Fruit fly (Drosophila melanogaster): ENCODE data around the gene Cpr64Ac.

The Cpr64Ac gene

DNA sequence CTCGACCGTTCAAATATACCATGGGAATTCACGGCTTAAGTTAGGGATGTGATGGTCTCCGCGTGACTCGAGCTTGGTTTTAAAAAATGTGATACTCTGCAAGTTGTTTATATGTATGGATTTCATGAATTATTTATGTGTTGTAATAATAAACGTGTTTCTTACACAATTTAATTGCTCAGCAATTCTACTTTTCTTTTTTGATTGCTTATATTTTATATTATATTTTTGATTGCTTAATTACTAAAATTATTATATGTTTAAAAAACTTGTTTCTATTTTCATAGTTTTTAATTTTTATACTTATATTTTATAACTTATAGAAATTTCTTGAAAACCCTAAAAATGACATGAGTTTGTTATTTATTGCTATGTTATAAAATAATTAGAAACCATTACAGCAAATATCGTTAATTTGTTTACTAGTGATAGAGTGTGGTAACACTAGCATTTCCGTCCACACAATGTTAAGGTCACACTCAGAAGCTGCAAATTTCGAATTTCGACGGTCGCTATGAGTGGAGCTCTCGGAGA is 41.7 kb upstream of the Cpr64Ac start, which contains the start of the genes ago and CG1265 (continued):
- TF ChIP-seq Hmx (GFP tag; optimal IDR thresholded peaks at IDR 0.05) (no peak), pita (GFP tag; optimal IDR thresholded peaks at IDR 0.05) (no peak), sr (GFP tag; IDR thresholded peaks at IDR 0.05) (no peak), ci (GFP tag; IDR thresholded peaks at IDR 0.05) (peak; percentile 6; the same call in 1 of the 3 replicates), NFAT (GFP tag; IDR thresholded peaks at IDR 0.05) (peak; percentile 82), pnt (GFP tag; optimal IDR thresholded peaks at IDR 0.05) (no peak), CG3281 (GFP tag; optimal IDR thresholded peaks at IDR 0.05) (peak; percentile 40), CG18599 (GFP tag; optimal IDR thresholded peaks at IDR 0.05) (peak; percentile 37), CG8944 (GFP tag; optimal IDR thresholded peaks at IDR 0.05) (no peak), CG18619 (GFP tag; optimal IDR thresholded peaks at IDR 0.05) (peak; percentile 15), Chrac-16 (GFP tag; optimal IDR thresholded peaks at IDR 0.05) (peak; percentile 32), CG8478 (optimal IDR thresholded peaks at IDR 0.05) (no peak), CG5180 (GFP tag; optimal IDR thresholded peaks at IDR 0.05) (peak; percentile 2), CG34422 (GFP tag; IDR thresholded peaks at IDR 0.05) (peak; percentile 24; the same call in 2 of the 3 replicates), Elba2 (GFP tag; optimal IDR thresholded peaks at IDR 0.05) (no peak), Rfx (GFP tag; IDR thresholded peaks at IDR 0.05) (peak; percentile 68), trh (GFP tag; optimal IDR thresholded peaks at IDR 0.05) (no peak), Sry-δ (GFP tag; optimal IDR thresholded peaks at IDR 0.05) (peak; percentile 68), CG12236 (GFP tag; optimal IDR thresholded peaks at IDR 0.05) (no peak), CG31224 (GFP tag; IDR thresholded peaks at IDR 0.05) (no peak), zf30C (GFP tag; optimal IDR thresholded peaks at IDR 0.05) (no peak), Rx (GFP tag; IDR thresholded peaks at IDR 0.05) (no peak), btn (GFP tag; optimal IDR thresholded peaks at IDR 0.05) (no peak), CG10147 (GFP tag; optimal IDR thresholded peaks at IDR 0.05) (no peak), CG4617 (GFP tag; optimal IDR thresholded peaks at IDR 0.05; ENCODE audit: borderline replicate concordance) (no peak), gem (tag; optimal IDR thresholded peaks at IDR 0.05) (peak; percentile 74), phol (tag; optimal IDR thresholded peaks at IDR 0.05) (peak; percentile 51), sens (GFP tag) (peak; percentile 52), CG15696 (tag; optimal IDR thresholded peaks at IDR 0.05) (peak; percentile 49), CG1832 (GFP tag; optimal IDR thresholded peaks at IDR 0.05) (no peak), CG9817 (tag; optimal IDR thresholded peaks at IDR 0.05) (peak; percentile 61), dysf (GFP tag; IDR thresholded peaks at IDR 0.05) (peak; percentile 40; the same call in 1 of the 3 replicates), Atf6 (GFP tag; IDR thresholded peaks at IDR 0.05) (no peak), Bteb2 (GFP tag; optimal IDR thresholded peaks at IDR 0.05) (no peak), Dbx (GFP tag; IDR thresholded peaks at IDR 0.05) (0 out of 3 replicates have a peak, but pooled peaks have one; percentile 32), amos (GFP tag; IDR thresholded peaks at IDR 0.05; ENCODE audit: partially characterized antibody) (peak; percentile 61), CG10543 (GFP tag; optimal IDR thresholded peaks at IDR 0.05) (peak; percentile 80), Optix (GFP tag; IDR thresholded peaks at IDR 0.05) (no peak), ttk (GFP tag; IDR thresholded peaks at IDR 0.05) (no peak), HLHmδ (GFP tag; optimal IDR thresholded peaks at IDR 0.05) (peak; percentile 50), CG3163 (GFP tag; optimal IDR thresholded peaks at IDR 0.05) (no peak), Lim3 (GFP tag; IDR thresholded peaks at IDR 0.05) (no peak), run (tag; optimal IDR thresholded peaks at IDR 0.05) (no peak), Taf1 (GFP tag; IDR thresholded peaks at IDR 0.05) (peak; percentile 12; the same call in 1 of the 2 replicates), NfI (GFP tag; optimal IDR thresholded peaks at IDR 0.05) (peak; percentile 49), B-H1 (GFP tag; IDR thresholded peaks at IDR 0.05) (no peak), crp (GFP tag; optimal IDR thresholded peaks at IDR 0.05) (no peak), CG10321 (GFP tag; IDR thresholded peaks at IDR 0.05) (no peak), CG14014 (GFP tag; IDR thresholded peaks at IDR 0.05) (peak; percentile 47), CG16779 (GFP tag; IDR thresholded peaks at IDR 0.05) (no peak), cas (GFP tag; IDR thresholded peaks at IDR 0.05) (no peak), CG6683 (GFP tag; optimal IDR thresholded peaks at IDR 0.05) (no peak)

Measured in whole organism, embryonic.